Fruit fly (Drosophila melanogaster) whole organism, embryonic: ENCODE data around the gene Cnot4.
A peak's percentile ranks its signal among the peaks of the same experiment; 100 is the strongest.

Experiments used
- Ada2b ChIP-seq: fragments of 200-800 bp; sonication (Bioruptor generic); IDR thresholded peaks from 2 replicates; pipeline ENCODE4 v1.3.6; 2022; ENCODE audit warnings: missing biosample characterization, missing genetic modification characterization
- Antp ChIP-seq: fragments of 200-800 bp; sonication (Bioruptor generic); optimal IDR thresholded peaks from 3 replicates; lab custom pipeline; 2016; ENCODE audit warnings: missing biosample characterization, missing genetic modification characterization
- CG10462 ChIP-seq: fragments of 200-800 bp; sonication (Bioruptor generic); optimal IDR thresholded peaks from 2 replicates; lab custom pipeline; 2016; ENCODE audit warnings: missing biosample characterization, missing genetic modification characterization
- CG13424 ChIP-seq: fragments of 200-800 bp; sonication (Bioruptor generic); optimal IDR thresholded peaks from 2 replicates; lab custom pipeline; 2019; ENCODE audit warnings: missing biosample characterization, mild to moderate bottlenecking, missing genetic modification characterization, moderate library complexity
- CG14860 ChIP-seq: fragments of 200-800 bp; sonication (Bioruptor generic); IDR thresholded peaks from 3 replicates; pipeline ENCODE4 v1.3.6; 2022; ENCODE audit warnings: missing biosample characterization, missing genetic modification characterization; ENCODE audit not compliant: partially characterized antibody
- CG18599 ChIP-seq: fragments of 200-800 bp; sonication (Bioruptor generic); optimal IDR thresholded peaks from 3 replicates; lab custom pipeline; 2017; ENCODE audit warnings: missing biosample characterization, missing genetic modification characterization, mild to moderate bottlenecking, moderate library complexity, missing genetic modification reagents
- CG34224 ChIP-seq: fragments of 200-800 bp; sonication (Bioruptor generic); IDR thresholded peaks from 3 replicates; pipeline ENCODE4 v1.3.6; 2022; ENCODE audit warnings: missing biosample characterization, missing genetic modification characterization; ENCODE audit not compliant: partially characterized antibody
- CG42726 ChIP-seq: fragments of 200-800 bp; sonication (Bioruptor generic); IDR thresholded peaks from 2 replicates; pipeline ENCODE4 v1.3.6; 2022; ENCODE audit warnings: missing biosample characterization, missing genetic modification characterization; ENCODE audit not compliant: partially characterized antibody
- CG6654 ChIP-seq: fragments of 200-800 bp; sonication (Bioruptor generic); optimal IDR thresholded peaks from 2 replicates; lab custom pipeline; 2017; ENCODE audit warnings: missing biosample characterization, mild to moderate bottlenecking, missing genetic modification characterization
- CG6689 ChIP-seq: fragments of 200-800 bp; sonication (Bioruptor generic); IDR thresholded peaks from 2 replicates; pipeline ENCODE4 v1.3.6; 2022; ENCODE audit warnings: missing biosample characterization, missing genetic modification characterization
- CG7556 ChIP-seq: fragments of 200-800 bp; sonication (Bioruptor generic); optimal IDR thresholded peaks from 2 replicates; lab custom pipeline; 2017; ENCODE audit warnings: missing biosample characterization, mild to moderate bottlenecking, missing genetic modification characterization
- CG7963 ChIP-seq: fragments of 200-800 bp; sonication (Bioruptor generic); IDR thresholded peaks from 3 replicates; pipeline ENCODE4 v1.3.6; 2022; ENCODE audit warnings: missing biosample characterization, missing genetic modification characterization; ENCODE audit not compliant: partially characterized antibody
- CG8290 ChIP-seq, 3 experiments: fragments of 200-800 bp; sonication (Bioruptor generic); optimal IDR thresholded peaks; 2 replicates each; lab custom pipeline; 2016 to 2019; ENCODE audit warnings: missing biosample characterization in 3 of 3, missing genetic modification characterization in 3 of 3, mild to moderate bottlenecking in 2 of 3, moderate library complexity in 1 of 3
- CG8765 ChIP-seq: fragments of 200-800 bp; sonication (Bioruptor generic); IDR thresholded peaks from 2 replicates; pipeline ENCODE4 v1.3.6; 2022; ENCODE audit warnings: missing biosample characterization, missing genetic modification characterization
- D19B ChIP-seq: fragments of 200-800 bp; sonication (Bioruptor generic); optimal IDR thresholded peaks from 2 replicates; lab custom pipeline; 2017; ENCODE audit warnings: missing biosample characterization, mild to moderate bottlenecking, missing genetic modification characterization
- Deaf1 ChIP-seq: fragments of 200-800 bp; optimal IDR thresholded peaks from 3 replicates; lab custom pipeline; 2019; ENCODE audit warnings: missing biosample characterization, mild to moderate bottlenecking, missing genetic modification characterization, moderate library complexity
- Fer2 ChIP-seq: fragments of 200-800 bp; sonication (Bioruptor generic); optimal IDR thresholded peaks from 2 replicates; lab custom pipeline; 2018; ENCODE audit warnings: missing biosample characterization, mild to moderate bottlenecking, missing genetic modification characterization, moderate library complexity
- Gug ChIP-seq: fragments of 200-800 bp; sonication (Bioruptor generic); IDR thresholded peaks from 4 replicates; pipeline ENCODE4 v1.3.6; 2022; ENCODE audit warnings: missing biosample characterization, missing genetic modification characterization
- Hand ChIP-seq: fragments of 200-800 bp; sonication (Bioruptor generic); optimal IDR thresholded peaks from 2 replicates; lab custom pipeline; 2017; ENCODE audit warnings: mild to moderate bottlenecking, missing biosample characterization, missing genetic modification reagents, missing genetic modification characterization
- Hey ChIP-seq: fragments of 200-800 bp; sonication (Bioruptor generic); optimal IDR thresholded peaks from 3 replicates; lab custom pipeline; 2018; ENCODE audit warnings: missing biosample characterization, mild to moderate bottlenecking, missing genetic modification characterization
- HmgD ChIP-seq: fragments of 200-800 bp; sonication (Bioruptor generic); optimal IDR thresholded peaks from 3 replicates; lab custom pipeline; 2016; ENCODE audit warnings: missing biosample characterization, missing genetic modification characterization
- Hmr ChIP-seq: fragments of 200-800 bp; sonication (Bioruptor generic); optimal IDR thresholded peaks from 3 replicates; lab custom pipeline; 2017; ENCODE audit warnings: mild to moderate bottlenecking, missing biosample characterization, missing genetic modification reagents, missing genetic modification characterization
- Hr3 ChIP-seq: fragments of 200-800 bp; sonication (Bioruptor generic); optimal IDR thresholded peaks from 3 replicates; lab custom pipeline; 2016; ENCODE audit warnings: missing biosample characterization, missing genetic modification characterization
- Hr78 ChIP-seq, 2 experiments: fragments of 200-800 bp in 1 of 2; fragments of >200 bp in 1 of 2; sonication (Bioruptor generic) in 1 of 2; optimal IDR thresholded peaks; 2 replicates each; lab custom pipeline; 2017 to 2019; ENCODE audit warnings: missing biosample characterization in 2 of 2, missing genetic modification characterization in 2 of 2, mild to moderate bottlenecking in 1 of 2, moderate library complexity in 1 of 2
- Kr ChIP-seq: fragments of 200-800 bp; sonication (Bioruptor generic); optimal IDR thresholded peaks from 2 replicates; lab custom pipeline; 2017; ENCODE audit warnings: missing biosample characterization, mild to moderate bottlenecking, missing genetic modification characterization
- Tbp ChIP-seq: fragments of >200 bp; optimal IDR thresholded peaks from 2 replicates; lab custom pipeline; 2018; ENCODE audit warnings: missing biosample characterization, missing genetic modification characterization
- ac ChIP-seq: fragments of 200-800 bp; sonication (Bioruptor generic); optimal IDR thresholded peaks from 3 replicates; lab custom pipeline; 2017; ENCODE audit warnings: missing biosample characterization, mild to moderate bottlenecking, missing genetic modification characterization
- ato ChIP-seq: fragments of 200-800 bp; sonication (Bioruptor generic); IDR thresholded peaks from 2 replicates; pipeline ENCODE4 v1.3.6; 2022; ENCODE audit warnings: missing biosample characterization, missing genetic modification characterization; ENCODE audit not compliant: partially characterized antibody
- br ChIP-seq: fragments of >200 bp; optimal IDR thresholded peaks from 2 replicates; lab custom pipeline; 2017
- bsh ChIP-seq, 2 experiments: fragments of 200-800 bp; sonication (Bioruptor generic); optimal IDR thresholded peaks; 2 replicates each; lab custom pipeline; 2017 to 2018; ENCODE audit warnings: mild to moderate bottlenecking in 2 of 2, missing biosample characterization in 2 of 2, missing genetic modification characterization in 2 of 2, moderate library complexity in 1 of 2
- cato ChIP-seq: fragments of 200-800 bp; sonication (Bioruptor generic); optimal IDR thresholded peaks from 2 replicates; lab custom pipeline; 2016; ENCODE audit warnings: missing biosample characterization, missing genetic modification characterization, borderline replicate concordance
- chif ChIP-seq, 2 experiments: fragments of 200-800 bp; sonication (Bioruptor generic); optimal IDR thresholded peaks; 3 replicates each; lab custom pipeline; 2016; ENCODE audit warnings: missing biosample characterization in 2 of 2, missing genetic modification characterization in 2 of 2
- disco-r ChIP-seq: fragments of 200-800 bp; sonication (Bioruptor generic); optimal IDR thresholded peaks from 2 replicates; lab custom pipeline; 2016; ENCODE audit warnings: missing biosample characterization, missing genetic modification characterization
- dysf ChIP-seq: fragments of 200-800 bp; sonication (Bioruptor generic); IDR thresholded peaks from 3 replicates; pipeline ENCODE4 v1.3.6; 2022; ENCODE audit warnings: missing biosample characterization, missing genetic modification characterization
- ewg ChIP-seq: fragments of 200-800 bp; sonication (Bioruptor generic); optimal IDR thresholded peaks from 3 replicates; lab custom pipeline; 2017; ENCODE audit warnings: mild to moderate bottlenecking, missing biosample characterization, missing genetic modification reagents, missing genetic modification characterization
- gcm ChIP-seq: fragments of 200-800 bp; sonication (Bioruptor generic); optimal IDR thresholded peaks from 2 replicates; lab custom pipeline; 2019; ENCODE audit warnings: missing biosample characterization, mild to moderate bottlenecking, missing genetic modification characterization, moderate library complexity
- gcm2 ChIP-seq: fragments of 200-800 bp; sonication (Bioruptor generic); optimal IDR thresholded peaks from 2 replicates; lab custom pipeline; 2016; ENCODE audit warnings: missing biosample characterization, missing genetic modification characterization
- gsb ChIP-seq: fragments of 200-800 bp; sonication (Bioruptor generic); IDR thresholded peaks from 2 replicates; pipeline ENCODE4 v1.3.6; 2022; ENCODE audit warnings: missing biosample characterization, missing genetic modification characterization
- mam ChIP-seq: fragments of 200-800 bp; sonication (Bioruptor generic); optimal IDR thresholded peaks from 3 replicates; lab custom pipeline; 2016; ENCODE audit warnings: missing biosample characterization, missing genetic modification characterization
- pb ChIP-seq: fragments of 200-800 bp; sonication (Bioruptor generic); optimal IDR thresholded peaks from 3 replicates; lab custom pipeline; 2016; ENCODE audit warnings: missing biosample characterization, missing genetic modification characterization
- prd ChIP-seq, 3 experiments: fragments of >200 bp in 2 of 3; fragments of 200-800 bp in 1 of 3; sonication (Bioruptor generic) in 1 of 3; optimal IDR thresholded peaks in 2 of 3; IDR thresholded peaks in 1 of 3; 2 replicates in 2 of 3; 3 replicates in 1 of 3; pipeline versions ENCODE4 v1.3.6 to Lab custom; 2017 to 2022; ENCODE audit warnings: missing biosample characterization in 1 of 3, missing genetic modification characterization in 1 of 3
- salm ChIP-seq: fragments of 200-800 bp; sonication (Bioruptor generic); optimal IDR thresholded peaks from 2 replicates; lab custom pipeline; 2018; ENCODE audit warnings: missing biosample characterization, mild to moderate bottlenecking, missing genetic modification characterization
- schlank ChIP-seq: fragments of 200-800 bp; sonication (Bioruptor generic); optimal IDR thresholded peaks from 2 replicates; lab custom pipeline; 2018; ENCODE audit warnings: missing biosample characterization, mild to moderate bottlenecking, missing genetic modification characterization
- sr ChIP-seq: fragments of 200-800 bp; sonication (Bioruptor generic); IDR thresholded peaks from 3 replicates; pipeline ENCODE4 v1.3.6; 2022; ENCODE audit warnings: missing biosample characterization, missing genetic modification characterization
- tll ChIP-seq, 2 experiments: fragments of 200-800 bp in 1 of 2; fragments of >200 bp in 1 of 2; sonication (Bioruptor generic) in 1 of 2; optimal IDR thresholded peaks; 2 replicates each; lab custom pipeline; 2017 to 2019; ENCODE audit warnings: missing biosample characterization in 2 of 2, missing genetic modification characterization in 2 of 2, mild to moderate bottlenecking in 1 of 2, moderate library complexity in 1 of 2
- vvl ChIP-seq: fragments of 200-800 bp; sonication (Bioruptor generic); IDR thresholded peaks from 2 replicates; pipeline ENCODE4 v1.3.6; 2022; ENCODE audit warnings: missing biosample characterization, missing genetic modification characterization

Cnot4 gene

dm6 chr2L:10413251-10414127 is 17.0 kb downstream of the Cnot4 start, which contains the start of the genes CG5355 and Klp31E (continued):
- TF ChIP-seq salm (tag; lab: Kevin White, UChicago) (peak; percentile 37), CG7556 (peak; percentile 84), Hr78 (GFP tag; optimal IDR thresholded peaks at IDR 0.05; lab: Kevin White, UChicago) (no peak), Kr (no peak), CG6654 (GFP tag; lab: Kevin White, UChicago) (peak; percentile 42), CG34224 (GFP tag; lab: Robert Waterston, UW) (peak; percentile 71), vvl (peak; percentile 62), bsh (GFP tag; optimal IDR thresholded peaks at IDR 0.05; lab: Kevin White, UChicago) (peak in 1 of 2 experiments; percentile 58), Hey (no peak), gcm (GFP tag; lab: Kevin White, UChicago) (peak; percentile 45), CG7963 (GFP tag; lab: Robert Waterston, UW) (peak; percentile 49; the same call in 1 of the 3 replicates), CG18599 (no peak), Fer2 (tag; lab: Kevin White, UChicago) (peak; percentile 36), Hr3 (peak; percentile 71), ewg (peak; percentile 39), cato (GFP tag; lab: Kevin White, UChicago) (peak; percentile 49), CG42726 (GFP tag; lab: Robert Waterston, UW) (no peak), mam (GFP tag; lab: Kevin White, UChicago) (peak; percentile 57), ac (GFP tag; lab: Kevin White, UChicago) (peak; percentile 15), Deaf1 (tag; lab: Kevin White, UChicago) (no peak), Hmr (GFP tag; lab: Kevin White, UChicago) (no peak), ato (GFP tag; lab: Robert Waterston, UW) (peak; percentile 42; the same call in 1 of the 2 replicates), Ada2b (GFP tag; lab: Robert Waterston, UW) (0 out of 2 replicates have a peak, but pooled peaks have one; percentile 7), dysf (GFP tag; lab: Robert Waterston, UW) (peak; percentile 61; the same call in 2 of the 3 replicates), CG8290 (GFP tag; optimal IDR thresholded peaks at IDR 0.05; lab: Kevin White, UChicago) (peak; percentile 24), CG8290 (tag; optimal IDR thresholded peaks at IDR 0.05; lab: Kevin White, UChicago) (no peak), tll (GFP tag; optimal IDR thresholded peaks at IDR 0.05; lab: Kevin White, UChicago) (no peak), Antp (GFP tag; lab: Kevin White, UChicago) (peak; percentile 40), br (no peak), Hand (no peak), gcm2 (peak; percentile 35), CG8765 (GFP tag; lab: Robert Waterston, UW) (no peak), CG10462 (GFP tag; lab: Kevin White, UChicago) (peak; percentile 24), CG6689 (peak; percentile 71), Gug (GFP tag; lab: Robert Waterston, UW) (no peak), disco-r (GFP tag; lab: Kevin White, UChicago) (peak; percentile 5), chif (GFP tag; optimal IDR thresholded peaks at IDR 0.05; lab: Kevin White, UChicago) (peak; percentile 7 to 41), CG13424 (tag; lab: Kevin White, UChicago) (peak; percentile 81), schlank (tag; lab: Kevin White, UChicago) (no peak), CG14860 (GFP tag; lab: Robert Waterston, UW) (peak; percentile 47; the same call in 1 of the 3 replicates), prd (optimal IDR thresholded peaks at IDR 0.05; lab: Kevin White, UChicago) (no peak), prd (GFP tag; IDR thresholded peaks at IDR 0.05; lab: Robert Waterston, UW) (peak; percentile 73), sr (no peak), Tbp (GFP tag; lab: Kevin White, UChicago) (no peak), D19B (GFP tag; lab: Kevin White, UChicago) (peak; percentile 38), pb (GFP tag; lab: Kevin White, UChicago) (peak; percentile 10), HmgD (peak; percentile 56), gsb (no peak)
